Fruit fly (Drosophila melanogaster) whole organism, embryonic: ENCODE data around the gene Pp4-19C.
A peak's percentile ranks its signal among the peaks of the same experiment; 100 is the strongest.

Experiments
- B-H1 ChIP-seq: fragments of 200-800 bp; sonication (Bioruptor generic); IDR thresholded peaks from 3 replicates; pipeline ENCODE4 v1.3.6; 2022; ENCODE audit warnings: missing biosample characterization, missing genetic modification characterization
- BEAF-32 ChIP-seq: fragments of 200-800 bp; sonication (Bioruptor generic); optimal IDR thresholded peaks from 3 replicates; lab custom pipeline; 2017; ENCODE audit warnings: missing biosample characterization, missing genetic modification characterization, mild to moderate bottlenecking, moderate library complexity, missing genetic modification reagents
- CG10979 ChIP-seq: fragments of 200-800 bp; sonication (Bioruptor generic); optimal IDR thresholded peaks from 2 replicates; lab custom pipeline; 2018; ENCODE audit warnings: missing biosample characterization, mild to moderate bottlenecking, missing genetic modification characterization, moderate library complexity
- CG11696 ChIP-seq: fragments of 200-800 bp; sonication (Bioruptor generic); IDR thresholded peaks from 2 replicates; pipeline ENCODE4 v1.3.6; 2022; ENCODE audit warnings: missing biosample characterization, missing genetic modification characterization
- CG13775 ChIP-seq: fragments of 200-800 bp; sonication (Bioruptor generic); optimal IDR thresholded peaks from 3 replicates; lab custom pipeline; 2017; ENCODE audit warnings: missing biosample characterization, mild to moderate bottlenecking, missing genetic modification characterization
- CG15601 ChIP-seq: fragments of 200-800 bp; sonication (Bioruptor generic); optimal IDR thresholded peaks from 3 replicates; lab custom pipeline; 2019; ENCODE audit warnings: missing biosample characterization, mild to moderate bottlenecking, missing genetic modification characterization, moderate library complexity
- CG17359 ChIP-seq: fragments of 200-800 bp; sonication (Bioruptor generic); optimal IDR thresholded peaks from 3 replicates; lab custom pipeline; 2018; ENCODE audit warnings: missing biosample characterization, mild to moderate bottlenecking, missing genetic modification characterization, moderate library complexity
- CG17802 ChIP-seq: fragments of 200-800 bp; sonication (Bioruptor generic); optimal IDR thresholded peaks from 2 replicates; lab custom pipeline; 2018; ENCODE audit warnings: missing biosample characterization, mild to moderate bottlenecking, missing genetic modification characterization, moderate library complexity
- CG18262 ChIP-seq: fragments of 200-800 bp; optimal IDR thresholded peaks from 3 replicates; lab custom pipeline; 2019; ENCODE audit warnings: missing biosample characterization, mild to moderate bottlenecking, missing genetic modification characterization, moderate library complexity
- CG18599 ChIP-seq: fragments of 200-800 bp; sonication (Bioruptor generic); optimal IDR thresholded peaks from 3 replicates; lab custom pipeline; 2017; ENCODE audit warnings: missing biosample characterization, missing genetic modification characterization, mild to moderate bottlenecking, moderate library complexity, missing genetic modification reagents
- CG2116 ChIP-seq: fragments of 200-800 bp; sonication (Bioruptor generic); optimal IDR thresholded peaks from 3 replicates; lab custom pipeline; 2018; ENCODE audit warnings: missing biosample characterization, mild to moderate bottlenecking, missing genetic modification characterization
- CG2120 ChIP-seq: fragments of 200-800 bp; sonication (Bioruptor generic); optimal IDR thresholded peaks from 3 replicates; lab custom pipeline; 2016; ENCODE audit warnings: missing biosample characterization, missing genetic modification characterization
- CG30431 ChIP-seq: fragments of 200-800 bp; sonication (Bioruptor generic); optimal IDR thresholded peaks from 2 replicates; lab custom pipeline; 2017; ENCODE audit warnings: missing biosample characterization, missing genetic modification characterization
- CG34376 ChIP-seq: fragments of 200-800 bp; sonication (Bioruptor generic); optimal IDR thresholded peaks from 2 replicates; lab custom pipeline; 2018; ENCODE audit warnings: missing biosample characterization, mild to moderate bottlenecking, missing genetic modification characterization
- CG42726 ChIP-seq: fragments of 200-800 bp; sonication (Bioruptor generic); IDR thresholded peaks from 2 replicates; pipeline ENCODE4 v1.3.6; 2022; ENCODE audit warnings: missing biosample characterization, missing genetic modification characterization; ENCODE audit not compliant: partially characterized antibody
- CG6854 ChIP-seq: fragments of 200-800 bp; sonication (Bioruptor generic); optimal IDR thresholded peaks from 3 replicates; lab custom pipeline; 2017; ENCODE audit warnings: missing biosample characterization, mild to moderate bottlenecking, missing genetic modification characterization
- CG7271 ChIP-seq: fragments of 200-800 bp; sonication (Bioruptor generic); optimal IDR thresholded peaks from 2 replicates; lab custom pipeline; 2018; ENCODE audit warnings: missing biosample characterization, mild to moderate bottlenecking, missing genetic modification characterization, moderate library complexity
- CG7839 ChIP-seq: fragments of 200-800 bp; sonication (Bioruptor generic); optimal IDR thresholded peaks from 3 replicates; lab custom pipeline; 2018; ENCODE audit warnings: missing biosample characterization, mild to moderate bottlenecking, missing genetic modification characterization, moderate library complexity
- CG9609 ChIP-seq: fragments of 200-800 bp; sonication (Bioruptor generic); optimal IDR thresholded peaks from 3 replicates; lab custom pipeline; 2016; ENCODE audit warnings: missing biosample characterization, missing genetic modification characterization
- CG9817 ChIP-seq: fragments of 200-800 bp; sonication (Bioruptor generic); optimal IDR thresholded peaks from 2 replicates; lab custom pipeline; 2018; ENCODE audit warnings: missing biosample characterization, mild to moderate bottlenecking, missing genetic modification characterization, moderate library complexity
- Dip2 ChIP-seq: fragments of 200-800 bp; sonication (Bioruptor generic); IDR thresholded peaks from 2 replicates; pipeline ENCODE4 v1.3.6; 2022; ENCODE audit warnings: missing biosample characterization, missing genetic modification characterization
- Doc3 ChIP-seq: fragments of 200-800 bp; sonication (Bioruptor generic); IDR thresholded peaks from 3 replicates; pipeline ENCODE4 v1.3.6; 2022; ENCODE audit warnings: missing biosample characterization, missing genetic modification characterization; ENCODE audit not compliant: partially characterized antibody
- Fer3 ChIP-seq: fragments of 200-800 bp; sonication (Bioruptor generic); optimal IDR thresholded peaks from 2 replicates; lab custom pipeline; 2018; ENCODE audit warnings: missing biosample characterization, mild to moderate bottlenecking, missing genetic modification characterization, moderate library complexity
- Hr78 ChIP-seq, 2 experiments: fragments of 200-800 bp in 1 of 2; fragments of >200 bp in 1 of 2; sonication (Bioruptor generic) in 1 of 2; optimal IDR thresholded peaks; 2 replicates each; lab custom pipeline; 2017 to 2019; ENCODE audit warnings: missing biosample characterization in 2 of 2, missing genetic modification characterization in 2 of 2, mild to moderate bottlenecking in 1 of 2, moderate library complexity in 1 of 2
- NC2α ChIP-seq: fragments of 200-800 bp; sonication (Bioruptor generic); optimal IDR thresholded peaks from 2 replicates; lab custom pipeline; 2016; ENCODE audit warnings: missing biosample characterization, missing genetic modification characterization
- NK7.1 ChIP-seq: fragments of 200-800 bp; sonication (Bioruptor generic); optimal IDR thresholded peaks from 3 replicates; lab custom pipeline; 2016; ENCODE audit warnings: missing biosample characterization, missing genetic modification characterization
- Opbp ChIP-seq: fragments of 200-800 bp; sonication (Bioruptor generic); IDR thresholded peaks from 3 replicates; pipeline ENCODE4 v1.3.6; 2022; ENCODE audit warnings: missing biosample characterization, missing genetic modification characterization; ENCODE audit not compliant: partially characterized antibody
- Optix ChIP-seq: fragments of 200-800 bp; sonication (Bioruptor generic); IDR thresholded peaks from 3 replicates; pipeline ENCODE4 v1.3.6; 2022; ENCODE audit warnings: missing biosample characterization, missing genetic modification characterization
- Ptx1 ChIP-seq: fragments of 200-800 bp; sonication (Bioruptor generic); IDR thresholded peaks from 2 replicates; pipeline ENCODE4 v1.3.6; 2022; ENCODE audit warnings: missing biosample characterization, missing genetic modification characterization
- Rfx ChIP-seq: fragments of 200-800 bp; sonication (Bioruptor generic); IDR thresholded peaks from 2 replicates; pipeline ENCODE4 v1.3.6; 2022; ENCODE audit warnings: missing biosample characterization, missing genetic modification characterization
- abd-A ChIP-seq: fragments of 200-800 bp; sonication (Bioruptor generic); optimal IDR thresholded peaks from 3 replicates; lab custom pipeline; 2019; ENCODE audit warnings: missing biosample characterization, mild to moderate bottlenecking, missing genetic modification characterization, moderate library complexity
- ac ChIP-seq: fragments of 200-800 bp; sonication (Bioruptor generic); optimal IDR thresholded peaks from 3 replicates; lab custom pipeline; 2017; ENCODE audit warnings: missing biosample characterization, mild to moderate bottlenecking, missing genetic modification characterization
- ash1 ChIP-seq: fragments of 200-800 bp; sonication (Bioruptor generic); optimal IDR thresholded peaks from 2 replicates; lab custom pipeline; 2018; ENCODE audit warnings: missing biosample characterization, mild to moderate bottlenecking, missing genetic modification characterization
- bigmax ChIP-seq: fragments of 200-800 bp; sonication (Bioruptor generic); optimal IDR thresholded peaks from 2 replicates; lab custom pipeline; 2018; ENCODE audit warnings: missing biosample characterization, mild to moderate bottlenecking, missing genetic modification characterization
- crp ChIP-seq, 2 experiments: fragments of 200-800 bp; sonication (Bioruptor generic); optimal IDR thresholded peaks; 2 replicates in 1 of 2; 3 replicates in 1 of 2; lab custom pipeline; 2017; ENCODE audit warnings: missing biosample characterization in 2 of 2, missing genetic modification characterization in 2 of 2, mild to moderate bottlenecking in 1 of 2, moderate library complexity in 1 of 2
- gt ChIP-seq: fragments of 200-800 bp; sonication (Bioruptor generic); IDR thresholded peaks from 2 replicates; pipeline ENCODE4 v1.3.6; 2022; ENCODE audit warnings: missing biosample characterization, missing genetic modification characterization
- h ChIP-seq: fragments of >200 bp; optimal IDR thresholded peaks from 2 replicates; lab custom pipeline; 2017
- hb ChIP-seq: fragments of 200-800 bp; sonication (Bioruptor generic); IDR thresholded peaks from 3 replicates; pipeline ENCODE4 v1.3.6; 2022; ENCODE audit warnings: missing biosample characterization, missing genetic modification characterization; ENCODE audit not compliant: partially characterized antibody
- ind ChIP-seq: fragments of 200-800 bp; sonication (Bioruptor generic); optimal IDR thresholded peaks from 3 replicates; lab custom pipeline; 2016; ENCODE audit warnings: missing biosample characterization, missing genetic modification characterization
- insv ChIP-seq, 2 experiments: fragments of 200-800 bp; sonication (Bioruptor generic); optimal IDR thresholded peaks; 3 replicates each; lab custom pipeline; 2016 to 2018; ENCODE audit warnings: missing biosample characterization in 2 of 2, missing genetic modification characterization in 2 of 2
- mirr ChIP-seq: fragments of 200-800 bp; sonication (Bioruptor generic); optimal IDR thresholded peaks from 3 replicates; lab custom pipeline; 2018; ENCODE audit warnings: missing biosample characterization, mild to moderate bottlenecking, missing genetic modification characterization
- p53 ChIP-seq: fragments of 200-800 bp; sonication (Bioruptor generic); optimal IDR thresholded peaks from 2 replicates; lab custom pipeline; 2016; ENCODE audit warnings: missing biosample characterization, missing genetic modification characterization
- row ChIP-seq: fragments of 200-800 bp; sonication (Bioruptor generic); IDR thresholded peaks from 3 replicates; pipeline ENCODE4 v1.3.6; 2022; ENCODE audit warnings: missing biosample characterization, missing genetic modification characterization
- sob ChIP-seq: fragments of 200-800 bp; sonication (Bioruptor generic); IDR thresholded peaks from 2 replicates; pipeline ENCODE4 v1.3.6; 2022; ENCODE audit warnings: missing biosample characterization, missing genetic modification characterization
- sr ChIP-seq: fragments of 200-800 bp; sonication (Bioruptor generic); IDR thresholded peaks from 3 replicates; pipeline ENCODE4 v1.3.6; 2022; ENCODE audit warnings: missing biosample characterization, missing genetic modification characterization
- toy ChIP-seq: fragments of 200-800 bp; sonication (Bioruptor generic); IDR thresholded peaks from 2 replicates; pipeline ENCODE4 v1.3.6; 2022; ENCODE audit warnings: missing biosample characterization, missing genetic modification characterization
- z ChIP-seq: fragments of 200-800 bp; sonication (Bioruptor generic); IDR thresholded peaks from 3 replicates; pipeline ENCODE4 v1.3.6; 2022; ENCODE audit warnings: missing biosample characterization, missing genetic modification characterization
- zfh1 ChIP-seq: fragments of 200-800 bp; sonication (Bioruptor generic); IDR thresholded peaks from 3 replicates; pipeline ENCODE4 v1.3.6; 2022; ENCODE audit warnings: missing biosample characterization, missing genetic modification characterization

Pp4-19C gene

DNA sequence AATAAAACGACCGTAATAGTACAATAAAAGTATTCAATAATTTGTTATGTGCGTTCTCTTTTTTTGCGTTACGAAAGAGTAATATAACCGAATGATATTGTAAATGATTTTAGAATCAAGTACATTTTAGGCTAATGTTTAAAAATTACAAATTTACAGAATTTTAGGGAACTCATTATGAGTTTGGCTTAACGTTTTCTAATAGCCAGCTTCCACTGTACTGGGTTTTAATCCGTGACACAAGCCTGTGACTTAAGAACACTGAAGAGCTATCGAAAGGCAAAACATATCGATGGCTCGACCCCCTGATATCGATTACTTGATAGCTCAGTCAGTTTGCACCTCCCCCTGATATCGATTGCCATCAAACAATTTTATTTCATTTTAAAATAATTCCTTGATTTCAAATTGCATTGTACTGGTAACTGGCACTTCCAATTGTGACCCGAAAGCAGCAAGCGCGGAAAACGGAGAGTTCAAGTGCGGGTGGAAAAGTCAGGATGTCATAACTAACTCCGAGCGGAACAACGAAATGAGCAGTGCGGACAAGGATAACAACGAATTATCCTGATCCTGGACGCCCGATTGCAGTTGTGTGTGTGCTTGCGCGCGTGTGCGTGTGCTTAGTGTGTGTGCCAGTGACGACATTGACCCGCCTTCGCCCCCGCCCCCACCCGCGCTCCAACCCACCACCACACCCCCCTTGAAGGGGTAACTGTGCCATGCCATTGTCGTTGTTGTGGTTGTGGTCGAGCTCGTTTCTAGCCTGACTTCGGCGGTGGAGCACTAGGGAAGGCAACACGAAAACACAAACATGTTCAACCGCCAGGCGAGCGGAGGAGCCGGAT lies 29.5 kb downstream of the Pp4-19C start, which contains the start of gene HERC2 (continued):
- no peak for TF ChIP-seq Optix
- no peak for TF ChIP-seq toy (GFP tag; lab: Robert Waterston, UW)
- TF ChIP-seq NK7.1 (GFP tag; lab: Kevin White, UChicago), result no peak
- TF ChIP-seq CG18262 (tag; lab: Kevin White, UChicago), result no peak
- peak; percentile 63; the same call in 1 of the 2 replicates for TF ChIP-seq sob (GFP tag; lab: Robert Waterston, UW)
- no peak for TF ChIP-seq CG10979 (tag; lab: Kevin White, UChicago)
- TF ChIP-seq CG9817 (tag; lab: Kevin White, UChicago), result peak; percentile 51
- no peak for TF ChIP-seq Dip2 (GFP tag; lab: Robert Waterston, UW)
- 0 out of 2 replicates have a peak, but pooled peaks have one; percentile 12 for TF ChIP-seq CG11696 (GFP tag; lab: Robert Waterston, UW)
- TF ChIP-seq B-H1 (GFP tag; lab: Robert Waterston, UW), result no peak
- no peak for TF ChIP-seq ac (GFP tag; lab: Kevin White, UChicago)
- TF ChIP-seq mirr, result no peak
- TF ChIP-seq abd-A (tag; lab: Kevin White, UChicago), result no peak
- peak; percentile 91 for TF ChIP-seq hb (GFP tag; lab: Robert Waterston, UW)
- no peak for TF ChIP-seq CG7839
- TF ChIP-seq CG18599 (GFP tag; lab: Kevin White, UChicago), result no peak
- TF ChIP-seq CG7271 (tag; lab: Kevin White, UChicago), result no peak
- TF ChIP-seq Hr78 (GFP tag; optimal IDR thresholded peaks at IDR 0.05; lab: Kevin White, UChicago), result no peak
- TF ChIP-seq CG9609 (GFP tag; lab: Kevin White, UChicago), result peak; percentile 54
- TF ChIP-seq CG30431 (GFP tag; lab: Kevin White, UChicago), result peak; percentile 0
- TF ChIP-seq Doc3 (GFP tag; lab: Robert Waterston, UW), result peak; percentile 78
- TF ChIP-seq h (lab: Kevin White, UChicago), result no peak
- TF ChIP-seq Opbp (GFP tag; lab: Robert Waterston, UW), result peak; percentile 94
- no peak for TF ChIP-seq crp (GFP tag; optimal IDR thresholded peaks at IDR 0.05; lab: Kevin White, UChicago)
- peak; percentile 25 for TF ChIP-seq p53
- peak; percentile 46 for TF ChIP-seq CG17802 (tag; lab: Kevin White, UChicago)
- TF ChIP-seq z, result no peak
- TF ChIP-seq zfh1, result peak; percentile 50; the same call in 1 of the 3 replicates
- peak; percentile 73 for TF ChIP-seq Ptx1 (GFP tag; lab: Robert Waterston, UW)
- peak; percentile 67 for TF ChIP-seq CG2116
- TF ChIP-seq CG17359 (tag; lab: Kevin White, UChicago), result no peak
- TF ChIP-seq bigmax, result no peak
- TF ChIP-seq CG15601 (tag; lab: Kevin White, UChicago), result no peak
- no peak for TF ChIP-seq gt (GFP tag; lab: Robert Waterston, UW)
- no peak for TF ChIP-seq ash1 (GFP tag; lab: Kevin White, UChicago)
- TF ChIP-seq CG13775, result peak; percentile 34
- no peak for TF ChIP-seq insv (GFP tag; optimal IDR thresholded peaks at IDR 0.05; lab: Kevin White, UChicago)
- TF ChIP-seq CG42726 (GFP tag; lab: Robert Waterston, UW), result peak; percentile 87
- no peak for TF ChIP-seq sr (GFP tag; lab: Robert Waterston, UW)
- peak; percentile 83 for TF ChIP-seq BEAF-32 (GFP tag; lab: Kevin White, UChicago)
- TF ChIP-seq NC2α (GFP tag; lab: Kevin White, UChicago), result no peak
- no peak for TF ChIP-seq CG34376 (GFP tag; lab: Kevin White, UChicago)
- peak; percentile 12 for TF ChIP-seq Fer3
- no peak for TF ChIP-seq CG6854 (GFP tag; lab: Kevin White, UChicago)
- peak; percentile 81 for TF ChIP-seq Rfx
- peak; percentile 72 for TF ChIP-seq row
- peak; percentile 74 for TF ChIP-seq CG2120 (GFP tag; lab: Kevin White, UChicago)
- peak; percentile 58 for TF ChIP-seq ind (GFP tag; lab: Kevin White, UChicago)
